Worm (Caenorhabditis elegans): ENCODE data around the gene plpp-1.1.

DNA sequence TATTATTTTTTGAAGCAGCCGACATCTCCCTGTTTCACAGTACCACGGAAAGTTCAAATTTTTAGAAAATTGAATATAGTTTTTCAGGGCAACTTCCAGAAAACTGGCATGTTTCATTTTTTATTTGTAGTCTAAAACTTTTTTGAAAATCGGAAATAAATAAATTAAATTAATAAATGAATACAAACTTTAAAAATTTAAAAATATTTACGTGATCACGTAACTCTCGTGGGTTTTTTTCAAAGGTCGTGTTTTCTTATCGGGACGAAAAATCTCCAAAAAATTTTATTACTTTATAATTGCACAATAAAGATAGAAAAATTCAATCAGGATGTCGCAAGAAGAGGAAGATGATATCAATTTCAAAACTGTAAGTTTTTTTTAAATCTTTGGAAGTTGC is 16.1 kb downstream of the plpp-1.1 start, which contains the start of gene F53C3.1:
- TF ChIP-seq daf-19 (GFP tag; conservative IDR thresholded peaks at IDR 0.05) (no peak), snpc-4 (tag; optimal IDR thresholded peaks at IDR 0.05) (no peak), daf-8 (GFP tag; IDR thresholded peaks at IDR 0.05) (no peak), jun-1 (tag; optimal IDR thresholded peaks at IDR 0.05) (no peak), R02D3.7 (tag; optimal IDR thresholded peaks at IDR 0.05) (no peak), T20F7.1 (GFP tag; optimal IDR thresholded peaks at IDR 0.05) (no peak), unc-39 (tag; optimal IDR thresholded peaks at IDR 0.05) (no peak), duxl-1 (tag; optimal IDR thresholded peaks at IDR 0.05; ENCODE audit: poor library complexity) (no peak), lin-15B (tag; optimal IDR thresholded peaks at IDR 0.05) (no peak), ctbp-1 (GFP tag; IDR thresholded peaks at IDR 0.05) (no peak), unc-130 (GFP tag; optimal IDR thresholded peaks at IDR 0.05) (no peak), arid-1 (GFP tag; conservative IDR thresholded peaks at IDR 0.05) (no peak), Y105C5A.15 (GFP tag; IDR thresholded peaks at IDR 0.05) (no peak)
